Worm (Caenorhabditis elegans): ENCODE measurements around the gene zipt-7.2.
"Not testable (repeated sequence)": the region's sequence is repeated elsewhere in the genome, so short reads cannot be mapped to it uniquely, and the experiment has no call there.

zipt-7.2 gene

DNA sequence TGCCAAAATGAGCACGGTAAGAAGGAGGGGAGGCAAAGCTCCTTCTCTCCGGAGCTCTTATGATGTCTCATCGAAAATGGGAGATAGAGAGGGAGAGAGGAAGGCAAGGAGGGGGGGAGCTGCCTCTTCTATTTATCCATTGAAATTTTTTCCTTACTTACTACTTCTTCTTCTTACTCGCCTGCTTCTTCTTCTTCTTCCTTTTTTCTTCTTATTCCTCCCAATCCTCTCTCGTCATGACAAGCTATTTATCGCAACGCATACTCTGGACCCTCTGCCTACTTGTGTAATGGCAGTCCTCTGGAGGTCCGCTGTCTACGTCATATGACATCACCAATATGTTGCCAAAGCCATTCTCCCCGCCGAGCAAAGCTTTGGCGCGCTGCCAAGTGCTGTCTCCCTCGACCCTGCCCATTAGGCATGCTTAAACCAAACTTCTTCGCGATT lies 27.5 kb upstream of the zipt-7.2 start (continued):
- TF ChIP-seq dve-1 (tag; optimal IDR thresholded peaks at IDR 0.05; ENCODE audit: insufficient read depth) (no peak), daf-16 (GFP tag; optimal IDR thresholded peaks at IDR 0.05) (peak in 1 of 2 experiments; percentile 12), daf-16 (tag; optimal IDR thresholded peaks at IDR 0.05) (no peak), ZK337.2 (GFP tag; IDR thresholded peaks at IDR 0.05) (0 out of 2 replicates have a peak, but pooled peaks have one; percentile 26), skn-1 (tag; optimal IDR thresholded peaks at IDR 0.05) (peak; percentile 33), nhr-111 (GFP tag; optimal IDR thresholded peaks at IDR 0.05) (no peak), unc-62 (GFP tag; optimal IDR thresholded peaks at IDR 0.05 in 1 of 2) (peak in 1 of 2 experiments; percentile 97), unc-62 (tag; optimal IDR thresholded peaks at IDR 0.05) (no peak), ceh-28 (tag; optimal IDR thresholded peaks at IDR 0.05) (no peak), hlh-30 (tag; optimal IDR thresholded peaks at IDR 0.05; ENCODE audit: insufficient read depth) (peak; percentile 72), nhr-48 (tag; optimal IDR thresholded peaks at IDR 0.05) (peak; percentile 19), nhr-10 (tag; optimal IDR thresholded peaks at IDR 0.05) (no peak), egl-43 (GFP tag; IDR thresholded peaks at IDR 0.05) (peak; percentile 44; the same call in 1 of the 2 replicates), ctbp-1 (GFP tag; IDR thresholded peaks at IDR 0.05) (peak; percentile 90; the same call in 1 of the 2 replicates), lsy-2 (tag; optimal IDR thresholded peaks at IDR 0.05) (peak; percentile 69 to 76), pha-4 (GFP tag; IDR thresholded peaks at IDR 0.05) (peak; percentile 61; the same call in 1 of the 2 replicates), pha-4 (tag; optimal IDR thresholded peaks at IDR 0.05) (no peak), nhr-11 (tag; optimal IDR thresholded peaks at IDR 0.05) (peak; percentile 50)

DNA sequence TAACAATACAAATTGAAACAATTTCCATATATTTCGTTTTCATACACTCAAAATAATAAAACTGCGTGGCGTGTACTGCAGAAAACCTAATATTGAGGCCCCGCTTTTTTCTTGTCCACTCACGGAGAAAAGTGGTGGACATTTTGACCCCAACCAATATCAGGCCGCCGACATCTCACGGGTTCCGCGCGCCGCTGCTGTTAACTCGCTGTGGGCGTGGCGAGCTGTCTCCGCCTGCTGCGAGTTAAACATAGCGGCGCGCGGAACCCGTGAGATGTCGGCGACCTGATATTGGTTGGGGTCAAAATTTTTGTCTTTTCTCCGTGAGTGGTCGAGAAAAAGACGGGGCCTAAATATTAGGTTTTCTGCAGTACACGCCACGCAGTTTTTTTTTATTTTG lies 26.2 kb upstream of the zipt-7.2 start:
- peak in 1 of 2 experiments; percentile 30 for TF ChIP-seq unc-62 (GFP tag; optimal IDR thresholded peaks at IDR 0.05 in 1 of 2)
- not testable (repeated sequence) for TF ChIP-seq unc-62 (tag; optimal IDR thresholded peaks at IDR 0.05)
- TF ChIP-seq set-16 (GFP tag; IDR thresholded peaks at IDR 0.05), result peak; percentile 33; the same call in 1 of the 2 replicates

DNA sequence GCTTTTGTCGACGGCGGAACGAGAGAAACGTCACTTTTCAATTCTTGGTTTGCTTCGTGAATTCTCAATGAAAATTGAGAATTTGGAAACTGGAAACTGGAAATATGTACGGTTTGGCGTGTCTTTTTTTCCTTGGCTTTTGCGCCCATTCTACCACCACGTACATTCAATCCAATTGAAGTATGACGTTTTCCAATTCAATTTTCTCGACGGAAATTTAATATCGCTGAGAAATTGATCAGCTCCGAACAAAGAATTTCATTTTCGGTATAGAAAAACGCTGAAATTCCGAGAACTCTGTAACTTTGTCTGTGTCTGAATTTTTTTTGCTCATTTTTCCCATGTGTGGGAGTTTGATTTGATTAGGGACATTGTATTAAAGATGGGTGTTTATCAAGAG lies 25.6 kb upstream of the zipt-7.2 start:
- no peak for TF ChIP-seq Y48G9A.11 (GFP tag; IDR thresholded peaks at IDR 0.05)
- no peak for TF ChIP-seq jun-1 (tag; optimal IDR thresholded peaks at IDR 0.05)
- TF ChIP-seq duxl-1 (tag; optimal IDR thresholded peaks at IDR 0.05; ENCODE audit: poor library complexity), result no peak
- peak; percentile 20 for TF ChIP-seq fkh-10 (GFP tag; optimal IDR thresholded peaks at IDR 0.05)
- TF ChIP-seq F26F4.8 (GFP tag; conservative IDR thresholded peaks at IDR 0.05), result no peak
- TF ChIP-seq unc-130 (GFP tag; optimal IDR thresholded peaks at IDR 0.05), result no peak
- TF ChIP-seq nhr-48 (tag; optimal IDR thresholded peaks at IDR 0.05), result no peak
- TF ChIP-seq nhr-41 (GFP tag; IDR thresholded peaks at IDR 0.05), result no peak
- no peak for TF ChIP-seq vab-7 (GFP tag; IDR thresholded peaks at IDR 0.05)
- no peak for TF ChIP-seq ceh-44 (GFP tag; IDR thresholded peaks at IDR 0.05)
- TF ChIP-seq madf-5 (GFP tag; IDR thresholded peaks at IDR 0.05), result no peak
- no peak for TF ChIP-seq nhr-77 (tag; optimal IDR thresholded peaks at IDR 0.05)
- TF ChIP-seq egl-43 (GFP tag; IDR thresholded peaks at IDR 0.05), result 0 out of 2 replicates have a peak, but pooled peaks have one; percentile 17
- TF ChIP-seq unc-62 (GFP tag; optimal IDR thresholded peaks at IDR 0.05 in 1 of 2), result no peak
- TF ChIP-seq unc-62 (tag; optimal IDR thresholded peaks at IDR 0.05), result no peak
- no peak for TF ChIP-seq daf-8 (GFP tag; IDR thresholded peaks at IDR 0.05)

DNA sequence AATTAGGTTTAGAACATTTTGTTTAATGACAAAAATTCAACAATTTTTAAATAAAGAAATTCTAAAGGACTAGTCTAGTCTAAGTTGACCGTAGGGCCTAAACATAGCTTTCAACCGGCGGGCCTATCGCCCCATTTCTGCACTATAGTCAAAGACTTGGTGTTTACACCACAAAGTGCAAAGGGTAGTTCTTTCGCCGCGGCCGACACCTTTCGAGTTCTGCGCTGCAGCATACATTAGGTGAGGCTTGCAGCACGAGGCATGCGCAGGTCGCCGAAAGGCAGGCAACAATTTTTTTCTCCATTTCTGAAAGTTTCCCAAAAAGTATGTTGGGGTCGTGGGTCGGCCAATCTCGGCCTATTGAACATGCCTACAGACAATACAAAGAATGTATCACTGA lies 20.8 kb upstream of the zipt-7.2 start:
- TF ChIP-seq lin-29 (GFP tag; IDR thresholded peaks at IDR 0.05) (0 out of 2 replicates have a peak, but pooled peaks have one; percentile 22), nhr-6 (tag; optimal IDR thresholded peaks at IDR 0.05) (no peak)

DNA sequence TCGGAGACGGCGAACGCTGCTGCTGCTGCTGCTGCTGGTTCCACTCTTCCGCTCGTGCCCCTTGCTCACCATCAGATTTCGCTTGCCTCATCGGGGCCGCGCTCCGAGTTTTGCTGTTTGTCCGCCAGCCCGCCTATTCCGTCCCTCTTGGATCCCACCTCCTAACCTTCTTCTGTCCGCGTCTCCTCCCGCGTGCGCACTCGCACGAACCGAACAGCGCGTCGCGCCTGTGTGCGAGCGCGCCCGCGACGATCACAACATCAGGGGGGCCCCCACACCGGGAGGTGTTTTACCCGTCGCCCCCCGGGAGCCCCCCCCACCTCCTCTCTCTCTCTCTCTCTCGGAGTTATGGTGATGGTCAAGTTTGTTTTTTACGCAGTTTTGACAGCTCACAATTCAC lies 8.1 kb upstream of the zipt-7.2 start:
- TF ChIP-seq snpc-4 (tag; optimal IDR thresholded peaks at IDR 0.05) (no peak), nhr-11 (tag; optimal IDR thresholded peaks at IDR 0.05) (no peak), tag-97 (GFP tag; IDR thresholded peaks at IDR 0.05) (0 out of 2 replicates have a peak, but pooled peaks have one; percentile 19), arid-1 (GFP tag; conservative IDR thresholded peaks at IDR 0.05) (no peak), ceh-44 (GFP tag; IDR thresholded peaks at IDR 0.05) (no peak), fos-1 (tag; optimal IDR thresholded peaks at IDR 0.05) (no peak), jun-1 (tag; optimal IDR thresholded peaks at IDR 0.05) (no peak), aha-1 (tag) (peak; percentile 30), mdt-29 (GFP tag; IDR thresholded peaks at IDR 0.05) (no peak), pha-4 (GFP tag; IDR thresholded peaks at IDR 0.05) (peak; percentile 62; the same call in 1 of the 2 replicates), pha-4 (tag; optimal IDR thresholded peaks at IDR 0.05) (no peak), T26A8.4 (GFP tag; IDR thresholded peaks at IDR 0.05) (no peak), rbr-2 (tag; optimal IDR thresholded peaks at IDR 0.05) (no peak), egl-43 (GFP tag; IDR thresholded peaks at IDR 0.05) (peak; percentile 68; the same call in 1 of the 2 replicates), aly-2 (tag; optimal IDR thresholded peaks at IDR 0.05) (no peak), nhr-102 (tag; optimal IDR thresholded peaks at IDR 0.05) (no peak), lim-7 (GFP tag; IDR thresholded peaks at IDR 0.05) (0 out of 2 replicates have a peak, but pooled peaks have one; percentile 15), set-16 (GFP tag; IDR thresholded peaks at IDR 0.05) (peak; percentile 99)
